Fruit fly (Drosophila melanogaster) whole organism, larva: ENCODE measurements around the gene Jon66Ci.

Experiments
- noc ChIP-seq: fragments of 200-800 bp; sonication (Bioruptor generic); optimal IDR thresholded peaks from 3 replicates; lab custom pipeline; 2019; ENCODE audit warnings: missing biosample characterization, mild to moderate bottlenecking, missing genetic modification characterization, moderate library complexity

The Jon66Ci gene

DNA sequence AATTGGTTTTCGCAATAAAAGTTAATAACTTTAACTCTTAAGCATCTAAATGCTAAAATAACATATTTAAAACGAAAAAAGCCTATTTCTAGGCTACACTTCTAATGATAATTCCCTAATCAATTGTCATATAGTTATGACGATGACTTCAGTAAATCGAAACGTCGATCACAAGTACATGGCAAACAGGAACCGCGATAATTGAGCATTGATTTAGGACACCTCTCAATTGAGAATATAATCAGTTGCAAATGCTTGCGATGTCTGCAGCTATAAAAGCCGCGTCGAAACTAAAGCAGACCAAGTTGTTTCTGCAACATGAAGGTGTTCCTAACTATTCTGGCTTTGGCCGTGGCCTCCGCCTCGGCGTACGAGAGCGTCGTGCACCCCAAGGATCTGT, at the start of gene Jon66Ci:
TSS of gene Jon66Ci (plus strand) at position 301 of the 400 bp plus-strand sequence.
- peak; percentile 33 for TF ChIP-seq noc (tag; lab: Kevin White, UChicago)

- TF ChIP-seq noc (tag; lab: Kevin White, UChicago) = no peak
Measured at dm6 chr3L:8345182-8345581, 46.2 kb upstream of the Jon66Ci start.

dm6 chr3L:8346100-8346980, 45.0 kb upstream of the Jon66Ci start, which contains the start of the genes CG7182 and GAPcenA:
TSS of gene CG7182 (minus strand) at chr3L:8346382.
TSS of gene GAPcenA (plus strand) at chr3L:8346561.
- TF ChIP-seq noc (tag; lab: Kevin White, UChicago) = peak; percentile 81

DNA sequence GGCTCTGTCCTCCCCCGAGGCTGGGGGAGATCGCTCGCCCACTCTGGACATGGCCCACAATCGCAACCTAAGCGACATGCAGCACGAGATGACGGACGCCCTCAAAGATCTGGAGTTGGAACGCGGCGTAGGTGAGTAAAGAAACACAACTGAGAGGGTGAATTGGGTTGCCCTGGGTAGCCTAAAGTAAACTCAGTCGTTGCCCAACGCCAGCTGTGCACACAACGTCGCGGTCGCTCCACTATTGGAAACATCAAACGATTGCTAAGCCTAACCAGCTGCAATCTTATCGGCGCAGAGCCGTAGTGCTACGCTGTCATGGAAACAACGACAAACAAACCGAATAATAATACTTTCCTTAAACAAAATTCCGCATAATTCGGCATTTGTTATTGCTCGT, 44.0 kb upstream of the Jon66Ci start:
- no peak for TF ChIP-seq noc (tag; lab: Kevin White, UChicago)

DNA sequence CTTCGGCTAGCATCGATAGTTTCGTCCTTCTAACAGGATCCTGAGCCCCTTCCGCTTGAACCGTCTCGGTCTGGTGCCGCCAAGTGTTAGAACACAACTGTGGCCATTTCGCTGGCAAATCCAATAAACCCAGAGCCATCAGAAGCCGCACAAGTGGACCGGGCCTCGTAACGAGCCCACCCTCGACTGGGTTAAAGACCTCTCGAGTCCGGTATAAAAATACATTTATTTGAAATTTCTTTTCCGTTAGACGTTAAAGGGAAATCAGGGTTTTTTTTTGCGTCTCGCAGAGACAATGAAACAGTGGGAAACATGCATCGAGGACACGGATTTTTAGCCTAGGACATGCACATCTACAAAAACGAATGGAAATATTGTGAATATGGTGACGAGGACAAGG, 35.1 kb upstream of the Jon66Ci start, which contains the start of gene Culd:
TSS of gene Culd (minus strand) at position 101 of the 400 bp plus-strand sequence.
- TF ChIP-seq noc (tag; lab: Kevin White, UChicago) = no peak

DNA sequence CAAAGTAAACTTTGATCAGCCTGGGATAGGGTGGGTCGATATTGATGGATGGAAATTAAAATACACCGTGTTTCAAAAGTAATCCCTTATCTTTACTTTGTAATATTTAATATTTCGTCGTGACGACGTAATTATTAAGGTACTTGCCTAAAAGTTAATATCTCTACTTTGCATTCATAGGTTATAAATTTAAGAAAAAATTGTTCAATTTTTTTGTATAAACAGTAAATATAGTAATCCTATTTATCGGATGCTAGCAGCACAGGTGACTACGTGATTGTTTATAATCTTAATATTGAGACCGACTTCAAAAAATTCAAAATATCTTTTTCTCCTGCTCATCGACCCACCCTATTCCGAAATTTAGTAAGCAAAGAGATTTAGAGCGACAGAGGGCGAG, 33.2 kb upstream of the Jon66Ci start:
- TF ChIP-seq noc (tag; lab: Kevin White, UChicago) = peak; percentile 27

dm6 chr3L:8358776-8359455, 32.4 kb upstream of the Jon66Ci start:
- TF ChIP-seq noc (tag; lab: Kevin White, UChicago) = peak; percentile 60

DNA sequence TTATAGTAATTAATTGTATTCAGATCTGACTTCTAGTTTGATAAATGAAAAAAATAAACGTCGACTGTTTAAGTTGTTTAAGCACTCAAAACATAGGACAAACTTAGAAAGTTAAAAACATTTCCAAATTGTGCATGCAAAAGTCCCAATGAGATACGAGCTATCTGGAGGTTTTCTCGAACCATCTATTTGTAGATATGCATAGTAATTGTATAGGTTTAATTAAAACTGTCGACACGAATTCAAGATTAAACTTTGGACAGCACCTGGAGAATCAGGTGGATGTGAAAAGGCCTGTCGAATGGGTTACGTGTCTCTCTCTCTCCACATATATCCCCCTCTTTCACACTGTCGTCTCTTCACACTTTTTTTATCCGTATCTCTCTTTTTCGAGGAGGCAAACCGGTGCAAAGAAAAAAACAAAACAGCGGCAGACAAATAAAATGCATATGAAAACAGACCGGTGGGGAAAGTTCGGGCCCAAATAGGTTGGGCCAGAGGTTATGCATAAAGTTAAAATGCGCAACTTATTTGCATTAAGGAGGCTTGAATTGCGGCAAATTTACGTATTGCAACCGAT, 31.2 kb upstream of the Jon66Ci start:
- no peak for TF ChIP-seq noc (tag; lab: Kevin White, UChicago)

DNA sequence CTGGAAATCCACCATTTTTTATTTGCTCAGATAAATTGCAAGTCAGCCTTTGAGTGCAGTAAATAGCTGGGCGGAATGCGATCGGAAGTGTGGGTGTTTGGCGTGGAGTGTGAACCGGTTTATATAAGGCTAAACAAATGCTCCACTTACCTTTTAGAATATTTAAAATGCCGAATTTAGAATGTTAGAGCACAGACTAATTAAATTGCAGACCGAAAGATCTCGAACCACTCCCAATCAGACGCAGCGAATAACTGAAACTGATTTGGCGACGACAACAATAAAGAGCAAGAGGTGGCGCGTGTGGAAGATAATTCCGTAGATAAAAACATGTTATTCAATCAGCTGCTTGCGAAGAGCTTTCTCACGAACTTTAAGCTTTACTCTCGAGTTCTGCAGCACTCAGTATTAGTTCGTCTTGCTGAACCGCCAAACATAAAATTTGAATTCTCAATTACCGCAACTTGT, 30.7 kb upstream of the Jon66Ci start, which contains the start of gene Idh:
TSS of gene Idh (minus strand) at position 264 of the 468 bp plus-strand sequence.
- TF ChIP-seq noc (tag; lab: Kevin White, UChicago) = peak; percentile 61

- no peak for TF ChIP-seq noc (tag; lab: Kevin White, UChicago)
Measured at dm6 chr3L:8363266-8363665, 28.1 kb upstream of the Jon66Ci start.

dm6 chr3L:8368694-8369344, 22.5 kb upstream of the Jon66Ci start:
- TF ChIP-seq noc (tag; lab: Kevin White, UChicago) = no peak

DNA sequence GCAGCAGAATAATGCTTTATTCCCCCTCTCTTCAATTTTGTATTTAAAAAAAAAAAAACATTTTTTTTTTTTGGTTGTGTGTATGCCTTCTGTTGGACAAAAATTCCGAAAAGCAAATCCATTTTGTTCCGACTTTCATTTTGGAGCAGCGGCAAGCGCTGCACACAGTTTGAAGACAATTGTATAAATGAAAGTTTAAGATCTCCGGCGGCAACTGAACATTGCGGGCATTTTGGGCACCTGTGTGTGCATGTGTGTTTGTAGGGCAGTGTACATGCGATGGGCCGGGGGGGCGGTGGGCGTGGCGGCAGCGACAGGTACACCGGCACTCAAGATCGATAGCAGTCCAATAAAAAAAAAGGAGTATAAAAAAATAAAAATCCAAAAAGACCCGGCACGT, 21.9 kb upstream of the Jon66Ci start:
- TF ChIP-seq noc (tag; lab: Kevin White, UChicago) = no peak

DNA sequence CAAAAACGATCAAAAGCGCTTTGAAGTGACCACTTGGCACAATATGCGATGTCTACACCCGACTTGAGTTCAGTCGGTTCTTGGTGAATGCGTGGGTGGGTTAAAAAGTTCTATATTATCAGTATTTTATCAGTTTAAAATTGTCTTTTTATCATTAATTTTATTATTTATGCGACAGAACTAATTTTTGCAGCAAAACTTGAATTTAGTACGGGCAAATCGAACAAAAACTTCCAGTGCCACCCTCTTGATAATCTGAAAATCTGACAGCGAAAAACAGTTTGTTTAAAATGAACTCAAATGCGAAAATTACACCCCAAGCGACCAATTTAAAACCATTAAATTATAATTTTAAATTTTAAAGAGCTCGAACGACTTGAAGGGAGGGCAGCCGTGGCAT, 20.4 kb upstream of the Jon66Ci start:
- TF ChIP-seq noc (tag; lab: Kevin White, UChicago) = no peak

DNA sequence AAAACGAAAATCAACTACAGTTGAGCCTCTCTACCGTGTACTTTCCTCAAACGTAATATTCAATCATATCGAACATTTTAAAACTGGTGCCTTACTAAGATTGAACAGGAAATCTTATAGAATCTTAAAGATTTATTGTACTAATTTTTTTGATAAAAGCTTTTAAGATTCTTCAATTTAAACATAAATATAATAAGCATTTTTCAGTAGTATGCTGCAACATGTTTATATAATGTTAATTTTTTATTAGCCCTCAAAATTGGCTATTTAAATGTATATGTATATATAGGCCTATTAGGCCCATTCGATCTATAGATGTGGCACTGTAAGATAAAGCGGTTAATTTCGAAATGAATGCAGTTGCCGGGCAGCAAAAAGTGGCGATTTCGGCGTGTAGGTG, 19.8 kb upstream of the Jon66Ci start:
- no peak for TF ChIP-seq noc (tag; lab: Kevin White, UChicago)

dm6 chr3L:8372035-8372434, 19.3 kb upstream of the Jon66Ci start, which contains the start of gene ImpE1:
TSS of gene ImpE1 (plus strand) at chr3L:8372405.
- TF ChIP-seq noc (tag; lab: Kevin White, UChicago) = no peak
